Worm (Caenorhabditis elegans) whole organism, midembryonic: ENCODE results near the gene ccep-135.

Source experiments
- T22C8.4 ChIP-seq: fragments of 200-800 bp; sonication (Bioruptor generic); IDR thresholded peaks from 2 replicates; pipeline ENCODE4 v1.3.6; 2022; ENCODE audit warnings: missing genetic modification characterization, missing compliant biosample characterization
- cog-1 ChIP-seq: sonication (generic microtip); optimal IDR thresholded peaks from 2 replicates; lab custom pipeline; 2016; ENCODE audit warnings: missing genetic modification characterization, missing compliant biosample characterization
- flt-1 ChIP-seq: fragments of 200-800 bp; sonication (Bioruptor generic); IDR thresholded peaks from 2 replicates; pipeline ENCODE4 v1.3.6; 2022; ENCODE audit warnings: missing genetic modification characterization, missing compliant biosample characterization
- klf-2 ChIP-seq: fragments of 200-800 bp; sonication (Bioruptor generic); conservative IDR thresholded peaks from 2 replicates; pipeline ENCODE4 v1.3.6; 2022; ENCODE audit warnings: missing genetic modification reagents, missing genetic modification characterization, missing compliant biosample characterization
- tab-1 ChIP-seq: fragments of 200-800 bp; sonication (Bioruptor generic); IDR thresholded peaks from 2 replicates; pipeline ENCODE4 v1.3.6; 2022; ENCODE audit warnings: missing genetic modification characterization, missing compliant biosample characterization
- ztf-23 ChIP-seq: fragments of 200-800 bp; sonication (Bioruptor generic); IDR thresholded peaks from 2 replicates; pipeline ENCODE4 v1.3.6; 2022; ENCODE audit warnings: missing genetic modification reagents, missing genetic modification characterization, missing compliant biosample characterization
- ztf-29 ChIP-seq: fragments of 200-800 bp; sonication (Bioruptor generic); IDR thresholded peaks from 2 replicates; pipeline ENCODE4 v1.3.6; 2022; ENCODE audit warnings: missing genetic modification reagents, missing genetic modification characterization, missing compliant biosample characterization

- no peak for TF ChIP-seq T22C8.4
- no peak for TF ChIP-seq ztf-29
- TF ChIP-seq flt-1 (GFP tag; lab: Robert Waterston, UW), result no peak
- no peak for TF ChIP-seq tab-1 (GFP tag; lab: Robert Waterston, UW)
- TF ChIP-seq klf-2 (GFP tag; lab: Robert Waterston, UW), result no peak
- no peak for TF ChIP-seq ztf-23 (GFP tag; lab: Robert Waterston, UW)
- TF ChIP-seq cog-1, result no peak
These were observed 47.5 kb downstream of the ccep-135 start, which contains the start of gene mec-12 for ce11 chrIII:3139144-3139543.
